Worm (Caenorhabditis elegans) whole organism, L2 larva: Measurements from ENCODE around the gene F38A6.5.

Experiments used
- C34F6.9 ChIP-seq: fragments of 150-350 bp; optimal IDR thresholded peaks from 2 replicates; lab custom pipeline; 2014; ENCODE audit warnings: missing biosample characterization, missing genetic modification characterization
- F13H6.1 ChIP-seq: sonication (generic microtip); optimal IDR thresholded peaks from 2 replicates; lab custom pipeline; 2016; ENCODE audit warnings: missing genetic modification characterization, missing compliant biosample characterization
- alr-1 ChIP-seq: fragments of 150-350 bp; optimal IDR thresholded peaks from 2 replicates; lab custom pipeline; 2014; ENCODE audit warnings: missing biosample characterization, missing genetic modification characterization
- ama-1 ChIP-seq: fragments of 150-350 bp; optimal IDR thresholded peaks from 2 replicates; lab custom pipeline; 2018; ENCODE audit warnings: inconsistent platforms
- blmp-1 ChIP-seq: sonication (generic microtip); optimal IDR thresholded peaks from 2 replicates; lab custom pipeline; 2017; ENCODE audit warnings: missing genetic modification characterization, mild to moderate bottlenecking, missing compliant biosample characterization, antibody characterized with exemption, moderate library complexity; ENCODE audit not compliant: insufficient read depth
- ceh-16 ChIP-seq: fragments of 150-350 bp; optimal IDR thresholded peaks from 2 replicates; lab custom pipeline; 2014; ENCODE audit warnings: missing biosample characterization, missing genetic modification characterization
- ceh-82 ChIP-seq: fragments of 150-350 bp; optimal IDR thresholded peaks from 2 replicates; lab custom pipeline; 2014; ENCODE audit warnings: missing biosample characterization, missing genetic modification characterization
- crh-2 ChIP-seq: sonication (generic microtip); optimal IDR thresholded peaks from 2 replicates; lab custom pipeline; 2017; ENCODE audit warnings: missing biosample characterization, missing genetic modification characterization
- dmd-4 ChIP-seq: sonication (generic microtip); optimal IDR thresholded peaks from 2 replicates; lab custom pipeline; 2017; ENCODE audit warnings: missing biosample characterization, missing genetic modification characterization
- egl-27 ChIP-seq: sonication (generic microtip); optimal IDR thresholded peaks from 3 replicates; lab custom pipeline; 2017; ENCODE audit warnings: missing biosample characterization, missing genetic modification reagents, missing genetic modification characterization
- elt-1 ChIP-seq: fragments of 150-350 bp; optimal IDR thresholded peaks from 2 replicates; lab custom pipeline; 2014; ENCODE audit warnings: missing biosample characterization, missing genetic modification characterization
- elt-3 ChIP-seq: sonication (generic microtip); optimal IDR thresholded peaks from 2 replicates; lab custom pipeline; 2017; ENCODE audit warnings: missing biosample characterization, missing genetic modification characterization
- fos-1 ChIP-seq: fragments of 150-350 bp; optimal IDR thresholded peaks from 2 replicates; lab custom pipeline; 2014; ENCODE audit warnings: missing biosample characterization, missing genetic modification characterization
- gmeb-1 ChIP-seq: fragments of 150-350 bp; optimal IDR thresholded peaks from 2 replicates; lab custom pipeline; 2014; ENCODE audit warnings: missing biosample characterization, missing genetic modification characterization
- lin-13 ChIP-seq: fragments of 150-350 bp; optimal IDR thresholded peaks from 2 replicates; lab custom pipeline; 2014; ENCODE audit warnings: missing biosample characterization, missing genetic modification reagents, missing genetic modification characterization
- lin-39 ChIP-seq: fragments of 150-350 bp; optimal IDR thresholded peaks from 2 replicates; lab custom pipeline; 2014; ENCODE audit warnings: missing biosample characterization, missing genetic modification reagents, missing genetic modification characterization
- lsy-2 ChIP-seq, 2 experiments: fragments of 150-350 bp in 1 of 2; sonication (generic microtip) in 1 of 2; optimal IDR thresholded peaks; 2 replicates each; lab custom pipeline; 2014 to 2017; ENCODE audit warnings: missing biosample characterization in 2 of 2, missing genetic modification characterization in 2 of 2
- mbf-1 ChIP-seq: sonication (generic microtip); optimal IDR thresholded peaks from 2 replicates; lab custom pipeline; 2017; ENCODE audit warnings: missing biosample characterization, missing genetic modification characterization
- mdl-1 ChIP-seq, 2 experiments: fragments of 150-350 bp in 1 of 2; sonication (generic microtip) in 1 of 2; optimal IDR thresholded peaks; 2 replicates each; lab custom pipeline; 2017; ENCODE audit warnings: missing biosample characterization in 2 of 2, missing genetic modification characterization in 2 of 2
- nhr-10 ChIP-seq: sonication (generic microtip); optimal IDR thresholded peaks from 2 replicates; lab custom pipeline; 2017; ENCODE audit warnings: missing biosample characterization, missing genetic modification characterization
- nhr-11 ChIP-seq: fragments of 150-350 bp; optimal IDR thresholded peaks from 2 replicates; lab custom pipeline; 2014; ENCODE audit warnings: missing biosample characterization, missing genetic modification characterization
- nhr-129 ChIP-seq: fragments of 150-350 bp; optimal IDR thresholded peaks from 2 replicates; lab custom pipeline; 2014; ENCODE audit warnings: missing biosample characterization, missing genetic modification characterization
- nhr-21 ChIP-seq: fragments of 150-350 bp; optimal IDR thresholded peaks from 2 replicates; lab custom pipeline; 2014; ENCODE audit warnings: missing biosample characterization, missing genetic modification characterization
- nhr-237 ChIP-seq: fragments of 150-350 bp; optimal IDR thresholded peaks from 2 replicates; lab custom pipeline; 2014; ENCODE audit warnings: missing biosample characterization, missing genetic modification characterization
- nhr-25 ChIP-seq: fragments of 150-350 bp; sonication (generic microtip); optimal IDR thresholded peaks from 3 replicates; lab custom pipeline; 2014; ENCODE audit warnings: missing biosample characterization, missing genetic modification characterization
- nhr-6 ChIP-seq: fragments of 150-350 bp; optimal IDR thresholded peaks from 2 replicates; lab custom pipeline; 2014; ENCODE audit warnings: missing biosample characterization, missing genetic modification characterization
- nhr-77 ChIP-seq: fragments of 150-350 bp; optimal IDR thresholded peaks from 2 replicates; lab custom pipeline; 2014; ENCODE audit warnings: missing biosample characterization, missing genetic modification characterization
- sem-4 ChIP-seq: fragments of 150-350 bp; optimal IDR thresholded peaks from 2 replicates; lab custom pipeline; 2014; ENCODE audit warnings: missing biosample characterization, missing genetic modification reagents, missing genetic modification characterization
- skn-1 ChIP-seq: sonication (generic microtip); optimal IDR thresholded peaks from 2 replicates; lab custom pipeline; 2017; ENCODE audit warnings: missing biosample characterization, missing genetic modification characterization
- sma-9 ChIP-seq, 2 experiments: fragments of 150-350 bp in 1 of 2; sonication (generic microtip) in 1 of 2; optimal IDR thresholded peaks; 2 replicates each; lab custom pipeline; 2014 to 2016; ENCODE audit warnings: missing genetic modification characterization in 2 of 2, mild to moderate bottlenecking in 1 of 2, missing biosample characterization in 1 of 2, missing compliant biosample characterization in 1 of 2, missing genetic modification reagents in 1 of 2, moderate library complexity in 1 of 2
- snpc-4 ChIP-seq: fragments of 150-350 bp; optimal IDR thresholded peaks from 2 replicates; lab custom pipeline; 2014; ENCODE audit warnings: missing biosample characterization, missing genetic modification characterization
- unc-39 ChIP-seq: fragments of 150-350 bp; optimal IDR thresholded peaks from 2 replicates; lab custom pipeline; 2014; ENCODE audit warnings: missing biosample characterization, missing genetic modification characterization
- unc-55 ChIP-seq: fragments of 150-350 bp; sonication (generic microtip); optimal IDR thresholded peaks from 3 replicates; lab custom pipeline; 2014; ENCODE audit warnings: missing biosample characterization, missing genetic modification reagents, missing genetic modification characterization
- zag-1 ChIP-seq: fragments of 150-350 bp; optimal IDR thresholded peaks from 2 replicates; lab custom pipeline; 2014; ENCODE audit warnings: missing biosample characterization, missing genetic modification characterization
- ztf-1 ChIP-seq: fragments of 200-800 bp; sonication (Bioruptor generic); conservative IDR thresholded peaks from 2 replicates; pipeline ENCODE4 v1.3.6; 2022; ENCODE audit warnings: missing genetic modification characterization, missing compliant biosample characterization
- ztf-4 ChIP-seq: fragments of 150-350 bp; optimal IDR thresholded peaks from 2 replicates; lab custom pipeline; 2014; ENCODE audit warnings: missing biosample characterization, missing genetic modification characterization

Gene F38A6.5

DNA sequence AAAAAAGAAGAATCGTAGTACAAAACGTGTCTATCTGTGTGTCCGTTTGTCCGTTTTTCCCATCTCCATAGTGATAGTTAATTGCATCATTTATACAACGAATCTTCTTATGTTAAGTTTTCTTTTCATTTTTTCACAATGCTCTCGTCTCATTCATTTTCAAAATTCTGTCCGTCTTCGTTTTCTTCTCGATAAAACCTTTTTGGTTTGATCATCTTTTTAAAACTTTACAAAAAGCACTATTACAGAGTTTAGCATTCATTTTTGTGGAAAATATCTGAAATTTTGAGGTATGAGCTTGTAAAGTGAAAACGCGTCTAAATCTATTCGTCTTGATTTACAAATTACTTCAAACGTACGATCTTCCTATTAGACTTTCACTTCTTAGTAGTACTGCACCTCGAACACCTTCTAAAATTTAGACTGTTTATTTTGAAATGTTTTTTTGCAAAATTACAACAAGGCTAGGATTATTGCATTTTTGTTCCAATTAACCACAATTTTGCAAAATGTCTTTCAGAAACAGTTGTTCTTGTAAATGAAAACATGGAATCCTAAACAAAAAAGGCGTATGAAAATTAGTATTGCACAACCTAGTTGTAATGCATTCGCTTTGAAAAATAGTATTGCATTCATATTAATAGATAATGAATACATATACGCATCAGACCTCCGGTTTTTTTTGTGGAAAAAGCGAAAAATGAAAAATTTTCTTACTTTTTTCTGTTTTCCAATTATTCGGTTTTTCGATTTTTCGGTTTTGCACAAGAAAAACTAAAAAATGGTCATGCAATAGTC lies 11.7 kb upstream of the F38A6.5 start:
- peak; percentile 11 to 19 for TF ChIP-seq lsy-2 (tag; optimal IDR thresholded peaks at IDR 0.05; lab: Kevin White, UChicago)
- TF ChIP-seq lin-39 (tag; lab: Kevin White, UChicago) = no peak
- TF ChIP-seq dmd-4 (tag; lab: Kevin White, UChicago) = no peak
- peak; percentile 38 for TF ChIP-seq ztf-4
- peak; percentile 23 for TF ChIP-seq nhr-21 (tag; lab: Kevin White, UChicago)
- peak; percentile 45 for TF ChIP-seq nhr-25 (tag; lab: Kevin White, UChicago)
- no peak for TF ChIP-seq unc-55 (GFP tag; lab: Kevin White, UChicago)
- peak; percentile 15 for TF ChIP-seq C34F6.9 (tag; lab: Kevin White, UChicago)

DNA sequence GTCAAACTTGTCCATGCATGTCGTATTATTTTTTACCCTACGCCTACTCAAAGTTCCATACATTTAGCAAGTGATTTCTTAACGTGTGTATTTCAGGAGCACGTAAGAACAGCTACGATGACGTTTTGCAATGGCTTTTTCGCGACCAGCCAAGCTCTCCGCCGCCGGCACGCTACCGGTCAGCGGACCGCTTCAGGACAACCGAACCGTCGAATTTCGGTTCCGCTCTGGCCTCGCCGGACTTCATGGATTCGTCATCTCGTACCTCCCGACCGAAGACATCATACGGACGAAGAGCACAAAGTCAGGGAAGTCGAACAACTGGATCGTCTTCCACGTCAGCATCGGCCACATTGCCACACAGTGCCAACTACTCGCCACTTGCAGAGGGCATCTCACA lies 10.1 kb upstream of the F38A6.5 start:
- no peak for TF ChIP-seq C34F6.9 (tag; lab: Kevin White, UChicago)
- no peak for TF ChIP-seq snpc-4 (tag; lab: Kevin White, UChicago)
- TF ChIP-seq gmeb-1 (tag; lab: Kevin White, UChicago) = no peak
- TF ChIP-seq elt-1 (tag; lab: Kevin White, UChicago) = no peak
- no peak for TF ChIP-seq blmp-1 (tag; lab: Kevin White, UChicago)
- TF ChIP-seq skn-1 (tag; lab: Kevin White, UChicago) = no peak
- no peak for TF ChIP-seq elt-3 (tag; lab: Kevin White, UChicago)
- TF ChIP-seq nhr-237 (tag; lab: Kevin White, UChicago) = no peak
- no peak for TF ChIP-seq sem-4 (tag; lab: Kevin White, UChicago)
- TF ChIP-seq nhr-77 (tag; lab: Kevin White, UChicago) = no peak
- no peak for TF ChIP-seq ceh-82 (tag; lab: Kevin White, UChicago)
- no peak for TF ChIP-seq F13H6.1
- no peak for TF ChIP-seq ceh-16
- no peak for TF ChIP-seq nhr-21 (tag; lab: Kevin White, UChicago)
- no peak for TF ChIP-seq unc-39 (tag; lab: Kevin White, UChicago)
- TF ChIP-seq alr-1 = no peak
- TF ChIP-seq nhr-25 (tag; lab: Kevin White, UChicago) = no peak
- TF ChIP-seq nhr-6 = no peak
- no peak for TF ChIP-seq nhr-10 (tag; lab: Kevin White, UChicago)

DNA sequence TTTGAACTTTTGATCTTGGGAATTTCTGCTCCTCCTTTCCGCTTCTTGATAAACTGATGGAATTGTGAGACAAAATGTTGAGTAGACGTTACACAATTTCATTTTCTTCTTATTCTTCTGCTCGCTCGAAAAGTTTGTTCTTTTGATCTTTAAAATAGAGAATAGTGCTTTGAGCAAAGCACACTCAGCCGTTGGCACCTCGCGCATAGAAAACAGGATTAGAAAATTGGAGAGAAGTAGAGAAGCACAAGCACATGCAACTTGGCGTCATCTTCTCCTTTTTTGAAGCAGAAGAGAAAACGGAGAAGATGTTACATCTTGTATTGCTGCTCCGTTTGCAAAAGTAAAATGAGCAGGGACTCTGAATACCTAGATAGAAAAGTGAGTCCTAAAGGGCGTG lies 8.6 kb upstream of the F38A6.5 start:
- TF ChIP-seq snpc-4 (tag; lab: Kevin White, UChicago) (peak; percentile 38), fos-1 (tag; lab: Kevin White, UChicago) (peak; percentile 14), zag-1 (tag; lab: Kevin White, UChicago) (peak; percentile 91), skn-1 (tag; lab: Kevin White, UChicago) (no peak), sma-9 (GFP tag; optimal IDR thresholded peaks at IDR 0.05; lab: Kevin White, UChicago) (peak; percentile 84), sma-9 (tag; optimal IDR thresholded peaks at IDR 0.05; lab: Kevin White, UChicago) (no peak), F13H6.1 (peak; percentile 69), mdl-1 (tag; optimal IDR thresholded peaks at IDR 0.05; lab: Kevin White, UChicago) (peak; percentile 63 to 88), crh-2 (tag; lab: Kevin White, UChicago) (peak; percentile 82), ztf-1 (GFP tag; lab: Robert Waterston, UW) (no peak), nhr-129 (tag; lab: Kevin White, UChicago) (peak; percentile 82), nhr-6 (peak; percentile 44), ama-1 (peak; percentile 42), nhr-11 (tag; lab: Kevin White, UChicago) (no peak), unc-55 (GFP tag; lab: Kevin White, UChicago) (peak; percentile 97), mbf-1 (tag; lab: Kevin White, UChicago) (no peak), C34F6.9 (tag; lab: Kevin White, UChicago) (peak; percentile 59), ztf-4 (peak; percentile 49), sem-4 (tag; lab: Kevin White, UChicago) (peak; percentile 85), lsy-2 (tag; optimal IDR thresholded peaks at IDR 0.05; lab: Kevin White, UChicago) (peak in 1 of 2 experiments; percentile 78), lin-13 (GFP tag; lab: Kevin White, UChicago) (peak; percentile 46), egl-27 (tag; lab: Kevin White, UChicago) (peak; percentile 14)
- TF ChIP-seq, all 48 proteins: peak for 17
